Fruit fly (Drosophila melanogaster): Measurements from ENCODE around the gene CG6149.

dm6 chr3L:11483135-11483534 is 47.9 kb upstream of the CG6149 start:
- TF ChIP-seq Blimp-1 (GFP tag; optimal IDR thresholded peaks at IDR 0.05) (peak; percentile 14), acj6 (GFP tag; optimal IDR thresholded peaks at IDR 0.05) (peak; percentile 75)

All from whole organism, prepupa.